Worm (Caenorhabditis elegans) whole organism, young adult: ENCODE results near the gene C10C6.3.

Experiments
- C17E4.6 ChIP-seq: fragments of 200-800 bp; sonication (Bioruptor generic); IDR thresholded peaks from 2 replicates; pipeline ENCODE4 v1.3.6; 2022; ENCODE audit warnings: missing genetic modification reagents, missing genetic modification characterization, missing compliant biosample characterization
- D2030.7 ChIP-seq: fragments of 200-800 bp; sonication (Bioruptor generic); IDR thresholded peaks from 2 replicates; pipeline ENCODE4 v1.3.6; 2022; ENCODE audit warnings: missing genetic modification reagents, missing genetic modification characterization, missing compliant biosample characterization
- F49E8.2 ChIP-seq: sonication (generic microtip); optimal IDR thresholded peaks from 3 replicates; lab custom pipeline; 2017; ENCODE audit warnings: missing genetic modification characterization, mild to moderate bottlenecking, missing compliant biosample characterization, antibody characterized with exemption, moderate library complexity; ENCODE audit not compliant: insufficient read depth
- F57A8.1 ChIP-seq: fragments of 200-800 bp; sonication (Bioruptor generic); optimal IDR thresholded peaks from 2 replicates; lab custom pipeline; 2018; ENCODE audit warnings: mild to moderate bottlenecking, missing genetic modification characterization, moderate library complexity, missing compliant biosample characterization
- K12H6.12 ChIP-seq: fragments of 200-800 bp; sonication (Bioruptor generic); optimal IDR thresholded peaks from 2 replicates; lab custom pipeline; 2018; ENCODE audit warnings: mild to moderate bottlenecking, missing genetic modification characterization, missing compliant biosample characterization
- T07F8.4 ChIP-seq: sonication (generic microtip); optimal IDR thresholded peaks from 2 replicates; lab custom pipeline; 2016; ENCODE audit warnings: mild to moderate bottlenecking, missing genetic modification characterization, moderate library complexity, missing compliant biosample characterization
- Y53G8AR.9 ChIP-seq: fragments of 200-800 bp; sonication (Bioruptor generic); conservative IDR thresholded peaks from 2 replicates; pipeline ENCODE4 v1.3.6; 2022; ENCODE audit warnings: missing genetic modification reagents, missing genetic modification characterization, missing compliant biosample characterization
- Y67H2A.10 ChIP-seq: fragments of 200-800 bp; sonication (Bioruptor generic); conservative IDR thresholded peaks from 2 replicates; pipeline ENCODE4 v1.3.6; 2022; ENCODE audit warnings: missing genetic modification reagents, missing genetic modification characterization, missing compliant biosample characterization
- Y79H2A.3 ChIP-seq: fragments of 200-800 bp; sonication (Bioruptor generic); conservative IDR thresholded peaks from 2 replicates; pipeline ENCODE4 v1.3.6; 2022; ENCODE audit warnings: missing genetic modification reagents, missing genetic modification characterization, missing compliant biosample characterization
- Y95B8A.8 ChIP-seq: fragments of 200-800 bp; sonication (Bioruptor generic); IDR thresholded peaks from 2 replicates; pipeline ENCODE4 v1.3.6; 2022; ENCODE audit warnings: missing genetic modification reagents, missing genetic modification characterization, missing compliant biosample characterization
- akir-1 ChIP-seq: fragments of 200-800 bp; sonication (Bioruptor generic); optimal IDR thresholded peaks from 2 replicates; lab custom pipeline; 2018; ENCODE audit warnings: mild to moderate bottlenecking, missing genetic modification characterization, moderate library complexity, missing compliant biosample characterization
- aptf-3 ChIP-seq: fragments of 200-800 bp; sonication (Bioruptor generic); IDR thresholded peaks from 2 replicates; pipeline ENCODE4 v1.3.6; 2022; ENCODE audit warnings: missing genetic modification characterization, missing compliant biosample characterization
- atf-7 ChIP-seq: sonication (generic microtip); optimal IDR thresholded peaks from 2 replicates; lab custom pipeline; 2017; ENCODE audit warnings: mild to moderate bottlenecking, missing genetic modification characterization, missing compliant biosample characterization
- attf-3 ChIP-seq: fragments of 200-800 bp; sonication (Bioruptor generic); conservative IDR thresholded peaks from 2 replicates; pipeline ENCODE4 v1.3.6; 2022; ENCODE audit warnings: missing genetic modification reagents, missing genetic modification characterization, missing compliant biosample characterization
- attf-5 ChIP-seq: fragments of 200-800 bp; sonication (Bioruptor generic); optimal IDR thresholded peaks from 2 replicates; lab custom pipeline; 2018; ENCODE audit warnings: mild to moderate bottlenecking, missing genetic modification characterization, missing compliant biosample characterization
- bed-1 ChIP-seq: fragments of 200-800 bp; sonication (Bioruptor generic); IDR thresholded peaks from 2 replicates; pipeline ENCODE4 v1.3.6; 2022; ENCODE audit warnings: missing genetic modification reagents, missing genetic modification characterization, missing compliant biosample characterization
- cebp-2 ChIP-seq: fragments of 200-800 bp; sonication (Bioruptor generic); IDR thresholded peaks from 2 replicates; pipeline ENCODE4 v1.3.6; 2022; ENCODE audit warnings: missing genetic modification characterization, missing compliant biosample characterization
- ceh-40 ChIP-seq: fragments of 200-800 bp; sonication (Bioruptor generic); IDR thresholded peaks from 2 replicates; pipeline ENCODE4 v1.3.6; 2022; ENCODE audit warnings: missing genetic modification characterization, missing compliant biosample characterization
- ceh-58 ChIP-seq: fragments of 200-800 bp; sonication (Bioruptor generic); IDR thresholded peaks from 2 replicates; pipeline ENCODE4 v1.3.6; 2022; ENCODE audit warnings: missing genetic modification characterization, missing compliant biosample characterization
- ceh-91 ChIP-seq: fragments of 200-800 bp; sonication (Bioruptor generic); IDR thresholded peaks from 2 replicates; pipeline ENCODE4 v1.3.6; 2022; ENCODE audit warnings: missing genetic modification reagents, missing genetic modification characterization, missing compliant biosample characterization
- egl-44 ChIP-seq: fragments of 200-800 bp; sonication (Bioruptor generic); IDR thresholded peaks from 2 replicates; pipeline ENCODE4 v1.3.6; 2022; ENCODE audit warnings: missing genetic modification reagents, missing genetic modification characterization, missing compliant biosample characterization
- ekl-4 ChIP-seq: fragments of 200-800 bp; sonication (Bioruptor generic); IDR thresholded peaks from 2 replicates; pipeline ENCODE4 v1.3.6; 2022; ENCODE audit warnings: missing genetic modification reagents, missing genetic modification characterization, missing compliant biosample characterization
- fkh-3 ChIP-seq: sonication (generic microtip); optimal IDR thresholded peaks from 2 replicates; lab custom pipeline; 2016; ENCODE audit warnings: mild to moderate bottlenecking, missing genetic modification characterization, missing compliant biosample characterization
- hrde-1 ChIP-seq: sonication (generic microtip); optimal IDR thresholded peaks from 2 replicates; lab custom pipeline; 2016; ENCODE audit warnings: missing genetic modification characterization, mild to moderate bottlenecking, missing compliant biosample characterization, moderate library complexity, missing genotype, missing genetic modification reagents, borderline replicate concordance
- hsf-1 ChIP-seq: fragments of 200-800 bp; sonication (Bioruptor generic); IDR thresholded peaks from 2 replicates; pipeline ENCODE4 v1.3.6; 2022; ENCODE audit warnings: missing genetic modification reagents, missing genetic modification characterization, missing compliant biosample characterization
- lag-1 ChIP-seq: fragments of 200-800 bp; sonication (Bioruptor generic); IDR thresholded peaks from 2 replicates; pipeline ENCODE4 v1.3.6; 2022; ENCODE audit warnings: missing genetic modification reagents, missing genetic modification characterization, missing compliant biosample characterization
- let-607 ChIP-seq, 2 experiments: fragments of 200-800 bp in 1 of 2; sonication (Bioruptor generic) in 1 of 2; sonication (generic microtip) in 1 of 2; optimal IDR thresholded peaks; 2 replicates each; lab custom pipeline; 2016 to 2018; ENCODE audit warnings: mild to moderate bottlenecking in 2 of 2, missing compliant biosample characterization in 2 of 2, missing genetic modification characterization in 2 of 2, moderate library complexity in 2 of 2, missing genotype in 1 of 2
- lin-40 ChIP-seq: sonication (generic microtip); optimal IDR thresholded peaks from 2 replicates; lab custom pipeline; 2016; ENCODE audit warnings: missing genetic modification characterization, mild to moderate bottlenecking, missing compliant biosample characterization, missing genotype, missing genetic modification reagents
- lin-54 ChIP-seq: fragments of 200-800 bp; sonication (Bioruptor generic); optimal IDR thresholded peaks from 2 replicates; lab custom pipeline; 2018; ENCODE audit warnings: mild to moderate bottlenecking, missing genetic modification characterization, missing compliant biosample characterization
- lir-1 ChIP-seq: fragments of 200-800 bp; sonication (Bioruptor generic); conservative IDR thresholded peaks from 2 replicates; pipeline ENCODE4 v1.3.6; 2022; ENCODE audit warnings: missing genetic modification reagents, missing genetic modification characterization, missing compliant biosample characterization
- lsl-1 ChIP-seq: fragments of 200-800 bp; sonication (Bioruptor generic); optimal IDR thresholded peaks from 2 replicates; lab custom pipeline; 2018; ENCODE audit warnings: mild to moderate bottlenecking, missing genetic modification characterization, moderate library complexity, missing compliant biosample characterization
- mcd-1 ChIP-seq: fragments of 200-800 bp; sonication (Bioruptor generic); IDR thresholded peaks from 2 replicates; pipeline ENCODE4 v1.3.6; 2022; ENCODE audit warnings: missing genetic modification reagents, missing genetic modification characterization, missing compliant biosample characterization
- mel-28 ChIP-seq: sonication (generic microtip); optimal IDR thresholded peaks from 2 replicates; lab custom pipeline; 2016; ENCODE audit warnings: borderline replicate concordance, mild to moderate bottlenecking, missing genetic modification characterization, missing compliant biosample characterization
- mxl-1 ChIP-seq: sonication (generic microtip); optimal IDR thresholded peaks from 2 replicates; lab custom pipeline; 2016; ENCODE audit warnings: missing genetic modification characterization, missing compliant biosample characterization
- nhr-120 ChIP-seq: fragments of 200-800 bp; sonication (Bioruptor generic); IDR thresholded peaks from 2 replicates; pipeline ENCODE4 v1.3.6; 2022; ENCODE audit warnings: missing genetic modification characterization, missing compliant biosample characterization
- nhr-179 ChIP-seq: sonication (generic microtip); optimal IDR thresholded peaks from 2 replicates; lab custom pipeline; 2016; ENCODE audit warnings: mild to moderate bottlenecking, missing genetic modification characterization, missing compliant biosample characterization
- nhr-27 ChIP-seq: fragments of 200-800 bp; sonication (Bioruptor generic); optimal IDR thresholded peaks from 2 replicates; lab custom pipeline; 2018; ENCODE audit warnings: mild to moderate bottlenecking, missing genetic modification characterization, moderate library complexity, missing compliant biosample characterization
- repo-1 ChIP-seq: sonication (generic microtip); optimal IDR thresholded peaks from 2 replicates; lab custom pipeline; 2017; ENCODE audit warnings: mild to moderate bottlenecking, missing genetic modification characterization, missing compliant biosample characterization
- snpc-1.1 ChIP-seq: sonication (generic microtip); optimal IDR thresholded peaks from 2 replicates; lab custom pipeline; 2017; ENCODE audit warnings: missing genetic modification characterization, mild to moderate bottlenecking, missing compliant biosample characterization, antibody characterized with exemption, moderate library complexity, missing genotype, missing genetic modification reagents; ENCODE audit not compliant: insufficient read depth
- snpc-1.3 ChIP-seq: sonication (generic microtip); optimal IDR thresholded peaks from 2 replicates; lab custom pipeline; 2017; ENCODE audit warnings: missing genetic modification characterization, mild to moderate bottlenecking, missing compliant biosample characterization, antibody characterized with exemption, moderate library complexity, missing genotype, missing genetic modification reagents; ENCODE audit not compliant: insufficient read depth
- tlf-1 ChIP-seq: fragments of 200-800 bp; sonication (Bioruptor generic); optimal IDR thresholded peaks from 2 replicates; lab custom pipeline; 2018; ENCODE audit warnings: mild to moderate bottlenecking, missing genetic modification characterization, missing compliant biosample characterization
- zfh-2 ChIP-seq: fragments of 200-800 bp; sonication (Bioruptor generic); conservative IDR thresholded peaks from 2 replicates; pipeline ENCODE4 v1.3.6; 2022; ENCODE audit warnings: missing genetic modification reagents, missing genetic modification characterization, missing compliant biosample characterization
- ztf-18 ChIP-seq: sonication (generic microtip); optimal IDR thresholded peaks from 2 replicates; lab custom pipeline; 2016; ENCODE audit warnings: missing genotype, mild to moderate bottlenecking, missing genetic modification characterization, missing compliant biosample characterization

The C10C6.3 gene

ce11 chrIV:11467413-11467812, 2.4 kb upstream of the C10C6.3 start, which contains the start of gene C10C6.7:
Gene C10C6.7 (minus strand): TSS chrIV:11467513.
- TF ChIP-seq attf-3 (GFP tag; lab: Robert Waterston, UW) = no peak
- TF ChIP-seq atf-7 = no peak

- TF ChIP-seq let-607 (tag; optimal IDR thresholded peaks at IDR 0.05; lab: Kevin White, UChicago) (no peak), zfh-2 (no peak), mcd-1 (no peak), lsl-1 (GFP tag; lab: Kevin White, UChicago) (no peak), tlf-1 (GFP tag; lab: Kevin White, UChicago) (no peak), bed-1 (GFP tag; lab: Robert Waterston, UW) (no peak), T07F8.4 (no peak), Y53G8AR.9 (GFP tag; lab: Robert Waterston, UW) (no peak), F49E8.2 (tag; lab: Kevin White, UChicago) (no peak), lag-1 (GFP tag; lab: Robert Waterston, UW) (no peak), nhr-179 (tag; lab: Kevin White, UChicago) (no peak), aptf-3 (GFP tag; lab: Robert Waterston, UW) (no peak), D2030.7 (no peak), ztf-18 (no peak)
Measured at ce11 chrIV:11461335-11461734, 3.7 kb downstream of the C10C6.3 start.

- no peak for TF ChIP-seq snpc-1.3 (tag; lab: Kevin White, UChicago)
- no peak for TF ChIP-seq lag-1 (GFP tag; lab: Robert Waterston, UW)
- no peak for TF ChIP-seq C17E4.6 (GFP tag; lab: Robert Waterston, UW)
- TF ChIP-seq cebp-2 = no peak
- no peak for TF ChIP-seq nhr-179 (tag; lab: Kevin White, UChicago)
- TF ChIP-seq mel-28 (tag; lab: Kevin White, UChicago) = no peak
- no peak for TF ChIP-seq snpc-1.1 (tag; lab: Kevin White, UChicago)
- TF ChIP-seq mxl-1 (tag; lab: Kevin White, UChicago) = no peak
- no peak for TF ChIP-seq Y95B8A.8 (GFP tag; lab: Robert Waterston, UW)
- no peak for TF ChIP-seq bed-1 (GFP tag; lab: Robert Waterston, UW)
- no peak for TF ChIP-seq lin-54
- TF ChIP-seq fkh-3 (tag; lab: Kevin White, UChicago) = no peak
- TF ChIP-seq Y67H2A.10 (GFP tag; lab: Robert Waterston, UW) = no peak
- no peak for TF ChIP-seq Y79H2A.3 (GFP tag; lab: Robert Waterston, UW)
- TF ChIP-seq ceh-40 (GFP tag; lab: Robert Waterston, UW) = no peak
- no peak for TF ChIP-seq egl-44 (GFP tag; lab: Robert Waterston, UW)
- TF ChIP-seq, all 124 proteins: peak for 0
Measured at ce11 chrIV:11459684-11460083, 5.3 kb downstream of the C10C6.3 start, which contains the start of gene npr-3. Gene npr-3 (plus strand): TSS chrIV:11459984.

ce11 chrIV:11458700-11459263, 6.2 kb downstream of the C10C6.3 start:
- TF ChIP-seq snpc-1.1 (tag; lab: Kevin White, UChicago) (no peak), repo-1 (tag; lab: Kevin White, UChicago) (no peak), F57A8.1 (GFP tag; lab: Kevin White, UChicago) (no peak), K12H6.12 (no peak), cebp-2 (no peak), nhr-27 (tag; lab: Kevin White, UChicago) (no peak), F49E8.2 (tag; lab: Kevin White, UChicago) (no peak), lin-40 (tag; lab: Kevin White, UChicago) (no peak), akir-1 (no peak), hrde-1 (tag; lab: Kevin White, UChicago) (no peak), ceh-58 (GFP tag; lab: Robert Waterston, UW) (no peak), lir-1 (GFP tag; lab: Robert Waterston, UW) (no peak), ceh-91 (GFP tag; lab: Robert Waterston, UW) (no peak), ekl-4 (GFP tag; lab: Robert Waterston, UW) (no peak), T07F8.4 (no peak), attf-5 (no peak), hsf-1 (GFP tag; lab: Robert Waterston, UW) (no peak), nhr-120 (GFP tag; lab: Robert Waterston, UW) (no peak)
